Fruit fly (Drosophila melanogaster): ENCODE data around the gene Nha2.

Gene Nha2

dm6 chr3R:23009480-23010115, 11.3 kb upstream of the Nha2 start:
- TF ChIP-seq CTCF (optimal IDR thresholded peaks at IDR 0.05): no peak
- no peak for TF ChIP-seq CG8478 (optimal IDR thresholded peaks at IDR 0.05)

- TF ChIP-seq CTCF (optimal IDR thresholded peaks at IDR 0.05): no peak
- TF ChIP-seq CG8478 (optimal IDR thresholded peaks at IDR 0.05): no peak
Observed at dm6 chr3R:23004161-23004560, 5.8 kb upstream of the Nha2 start.

dm6 chr3R:22998623-22999179, 373 bp upstream of the Nha2 start:
- TF ChIP-seq CG8478 (optimal IDR thresholded peaks at IDR 0.05): no peak
- TF ChIP-seq CTCF (optimal IDR thresholded peaks at IDR 0.05): peak; percentile 34 to 43

- TF ChIP-seq CTCF (optimal IDR thresholded peaks at IDR 0.05) (no peak), CG8478 (optimal IDR thresholded peaks at IDR 0.05) (no peak)
Observed at dm6 chr3R:22988995-22989394, 9.3 kb downstream of the Nha2 start, which contains the start of gene Or94b. Gene Or94b (plus strand): TSS chr3R:22989295.

- TF ChIP-seq CTCF (optimal IDR thresholded peaks at IDR 0.05) (no peak), CG8478 (optimal IDR thresholded peaks at IDR 0.05) (no peak)
Observed at dm6 chr3R:22986981-22987380, 11.3 kb downstream of the Nha2 start, which contains the start of gene Or94a. Gene Or94a (plus strand): TSS chr3R:22987281.

dm6 chr3R:22976997-22977396, 21.3 kb downstream of the Nha2 start, which contains the start of gene Gbp3:
Gene Gbp3 (plus strand): TSS chr3R:22977270.
- TF ChIP-seq CG8478 (optimal IDR thresholded peaks at IDR 0.05) (no peak), CTCF (optimal IDR thresholded peaks at IDR 0.05) (no peak)

dm6 chr3R:22965984-22966383, 32.3 kb downstream of the Nha2 start, which contains the start of gene Tpl94D:
Gene Tpl94D (plus strand): TSS chr3R:22966284.
- no peak for TF ChIP-seq CG8478 (optimal IDR thresholded peaks at IDR 0.05)
- no peak for TF ChIP-seq CTCF (optimal IDR thresholded peaks at IDR 0.05)

- TF ChIP-seq CG8478 (optimal IDR thresholded peaks at IDR 0.05) (no peak), CTCF (optimal IDR thresholded peaks at IDR 0.05) (peak; percentile 64 to 71)
Observed at dm6 chr3R:22965220-22965619, 33.1 kb downstream of the Nha2 start.
